Fruit fly (Drosophila melanogaster): ENCODE results near the gene Jhbp15.

The Jhbp15 gene

dm6 chr3R:21066469-21067284, 15.9 kb upstream of the Jhbp15 start:
- no peak for TF ChIP-seq ovo (GFP tag; optimal IDR thresholded peaks at IDR 0.05)
- peak; percentile 38 for TF ChIP-seq kay (GFP tag; ENCODE audit: borderline replicate concordance)
- TF ChIP-seq CG12768 (GFP tag; optimal IDR thresholded peaks at IDR 0.05) = peak; percentile 3

dm6 chr3R:21065696-21066080, 14.9 kb upstream of the Jhbp15 start:
- peak; percentile 99 for TF ChIP-seq kay (GFP tag; ENCODE audit: borderline replicate concordance)
- peak; percentile 2 for TF ChIP-seq tj (GFP tag; optimal IDR thresholded peaks at IDR 0.05)
- TF ChIP-seq CG5204 (GFP tag; optimal IDR thresholded peaks at IDR 0.05) = no peak

DNA sequence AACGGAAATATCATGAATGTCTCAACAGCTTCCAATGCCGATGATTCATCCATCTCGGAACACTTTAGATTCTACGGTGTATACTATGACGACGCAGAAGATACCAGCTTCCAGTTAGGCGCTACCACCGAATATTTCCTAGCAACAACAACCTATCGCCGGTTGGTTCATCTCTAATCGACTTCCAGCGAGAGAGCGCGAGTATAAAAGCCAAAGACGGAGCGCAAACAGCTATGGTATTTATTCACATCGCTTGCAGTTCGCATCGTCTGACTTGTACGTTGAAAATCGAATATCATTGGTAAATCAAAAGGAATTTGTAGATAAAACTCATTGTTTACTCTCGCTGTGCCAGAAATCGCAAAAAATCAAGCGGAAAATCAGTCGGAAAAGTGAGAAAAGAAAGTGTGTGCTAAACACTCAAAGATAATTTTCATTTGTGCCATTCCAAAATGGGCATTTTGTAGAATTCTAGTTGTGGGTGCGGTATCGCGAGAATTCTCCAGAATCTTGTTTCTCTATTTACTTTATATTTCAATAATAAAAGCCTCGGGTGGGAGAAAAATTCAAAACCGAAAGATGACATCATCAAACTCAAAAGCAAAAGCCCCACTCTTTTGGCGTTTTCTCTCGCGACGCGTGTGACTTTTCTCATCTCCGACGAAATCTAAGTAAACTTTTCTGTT, 14.4 kb upstream of the Jhbp15 start, which contains the start of gene AnxB9:
AnxB9 (plus strand) TSS at position 232 of the 686 bp plus-strand sequence.
- TF ChIP-seq ovo (GFP tag; optimal IDR thresholded peaks at IDR 0.05) = peak; percentile 7
- peak; percentile 66 for TF ChIP-seq CG33017 (tag; optimal IDR thresholded peaks at IDR 0.05)
- TF ChIP-seq CG7101 (tag; optimal IDR thresholded peaks at IDR 0.05) = peak; percentile 67
- TF ChIP-seq tj (GFP tag; optimal IDR thresholded peaks at IDR 0.05) = peak; percentile 5
- TF ChIP-seq Crg-1 (GFP tag; optimal IDR thresholded peaks at IDR 0.05) = peak; percentile 50
- TF ChIP-seq Hr96 (GFP tag; optimal IDR thresholded peaks at IDR 0.05) = peak; percentile 39
- TF ChIP-seq CG5204 (GFP tag; optimal IDR thresholded peaks at IDR 0.05) = no peak
- no peak for TF ChIP-seq cnc (optimal IDR thresholded peaks at IDR 0.05)
- peak; percentile 73 for TF ChIP-seq cic (GFP tag; optimal IDR thresholded peaks at IDR 0.05)
- TF ChIP-seq bab1 (GFP tag; optimal IDR thresholded peaks at IDR 0.05) = peak; percentile 81
- TF ChIP-seq Clk (GFP tag; optimal IDR thresholded peaks at IDR 0.05) = no peak
- peak; percentile 42 for TF ChIP-seq CG1620 (GFP tag; optimal IDR thresholded peaks at IDR 0.05)
- TF ChIP-seq CG14711 (tag; optimal IDR thresholded peaks at IDR 0.05) = peak; percentile 2
- no peak for TF ChIP-seq toe (GFP tag; optimal IDR thresholded peaks at IDR 0.05)
- peak; percentile 91 for TF ChIP-seq kay (GFP tag; ENCODE audit: borderline replicate concordance)
- TF ChIP-seq CG7045 (GFP tag; optimal IDR thresholded peaks at IDR 0.05) = peak; percentile 22
- peak; percentile 56 for TF ChIP-seq Mnt (GFP tag; optimal IDR thresholded peaks at IDR 0.05)
- peak; percentile 40 for TF ChIP-seq CG12768 (GFP tag; optimal IDR thresholded peaks at IDR 0.05)
- no peak for TF ChIP-seq pad (GFP tag; optimal IDR thresholded peaks at IDR 0.05)
- TF ChIP-seq CG11617 (GFP tag; optimal IDR thresholded peaks at IDR 0.05) = peak; percentile 46

DNA sequence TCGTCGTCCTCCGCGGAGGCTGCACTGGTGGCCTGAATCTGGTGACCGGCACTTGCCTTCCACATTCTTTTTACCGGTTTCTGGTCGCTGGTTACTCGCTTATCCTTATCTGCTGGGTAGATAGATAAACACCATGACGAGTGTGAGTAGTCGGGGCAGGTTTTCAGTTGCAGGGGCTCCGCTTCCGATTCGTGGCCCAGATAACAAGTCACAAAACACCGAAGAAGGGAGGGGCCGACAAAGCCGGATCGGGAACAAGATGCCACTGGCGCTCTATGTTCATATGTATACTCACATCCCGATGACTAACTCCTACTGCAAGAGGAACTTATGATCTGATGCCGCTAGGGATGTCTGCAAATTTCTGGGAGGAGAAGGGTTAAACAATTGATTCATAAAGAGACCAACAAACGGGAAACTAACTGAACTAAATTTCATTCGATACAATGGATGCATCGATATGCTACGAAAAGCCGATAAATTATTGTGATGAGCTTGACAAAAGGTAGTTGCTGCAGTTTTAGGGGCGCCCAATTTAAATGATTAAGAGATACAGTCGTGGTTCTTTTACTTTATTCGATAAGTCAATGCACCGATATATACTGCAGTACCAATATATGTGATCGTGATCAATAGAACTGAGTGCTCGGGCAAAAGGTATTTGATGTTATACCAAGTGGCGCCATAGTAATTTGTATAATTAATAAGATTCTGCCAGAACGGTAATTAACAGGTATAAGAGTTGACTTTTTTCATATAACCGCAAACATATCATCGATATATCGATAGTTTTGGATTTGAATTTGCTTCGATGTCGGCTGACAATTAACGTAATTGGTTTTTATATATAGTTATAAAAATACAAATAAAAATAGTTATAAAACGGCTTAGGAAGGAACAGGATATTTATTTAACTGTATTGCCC, 13.5 kb upstream of the Jhbp15 start, which contains the start of gene Cortactin:
Cortactin (minus strand) TSS at position 472 of the 925 bp plus-strand sequence.
- TF ChIP-seq CG1620 (GFP tag; optimal IDR thresholded peaks at IDR 0.05) (peak; percentile 15), Crg-1 (GFP tag; optimal IDR thresholded peaks at IDR 0.05) (no peak), CG14711 (tag; optimal IDR thresholded peaks at IDR 0.05) (no peak), pad (GFP tag; optimal IDR thresholded peaks at IDR 0.05) (peak; percentile 88), CG11617 (GFP tag; optimal IDR thresholded peaks at IDR 0.05) (no peak), CG12768 (GFP tag; optimal IDR thresholded peaks at IDR 0.05) (no peak), kay (GFP tag; ENCODE audit: borderline replicate concordance) (peak; percentile 73), CG7045 (GFP tag; optimal IDR thresholded peaks at IDR 0.05) (no peak), CG5204 (GFP tag; optimal IDR thresholded peaks at IDR 0.05) (no peak), ovo (GFP tag; optimal IDR thresholded peaks at IDR 0.05) (no peak), bab1 (GFP tag; optimal IDR thresholded peaks at IDR 0.05) (no peak), Hr96 (GFP tag; optimal IDR thresholded peaks at IDR 0.05) (no peak), CG33017 (tag; optimal IDR thresholded peaks at IDR 0.05) (no peak), Mnt (GFP tag; optimal IDR thresholded peaks at IDR 0.05) (no peak), toe (GFP tag; optimal IDR thresholded peaks at IDR 0.05) (no peak), cic (GFP tag; optimal IDR thresholded peaks at IDR 0.05) (peak; percentile 3), tj (GFP tag; optimal IDR thresholded peaks at IDR 0.05) (no peak), CG7101 (tag; optimal IDR thresholded peaks at IDR 0.05) (no peak), cnc (optimal IDR thresholded peaks at IDR 0.05) (no peak), Clk (GFP tag; optimal IDR thresholded peaks at IDR 0.05) (no peak)

dm6 chr3R:21063433-21063832, 12.7 kb upstream of the Jhbp15 start:
- TF ChIP-seq CG11617 (GFP tag; optimal IDR thresholded peaks at IDR 0.05) (no peak), CG7045 (GFP tag; optimal IDR thresholded peaks at IDR 0.05) (no peak), ovo (GFP tag; optimal IDR thresholded peaks at IDR 0.05) (no peak), CG1620 (GFP tag; optimal IDR thresholded peaks at IDR 0.05) (no peak), CG33017 (tag; optimal IDR thresholded peaks at IDR 0.05) (no peak)

Data from whole organism, adult.